Worm (Caenorhabditis elegans) whole organism, L4 larva: ENCODE data around the gene Y62H9A.9.

Experiments
- ama-1 ChIP-seq: fragments of 150-350 bp; optimal IDR thresholded peaks from 2 replicates; lab custom pipeline; 2014; ENCODE audit warnings: inconsistent platforms, mixed read lengths
- egl-27 ChIP-seq: sonication (generic microtip); optimal IDR thresholded peaks from 3 replicates; lab custom pipeline; 2017; ENCODE audit warnings: missing biosample characterization, missing genetic modification reagents, missing genetic modification characterization
- fkh-10 ChIP-seq: fragments of 150-350 bp; optimal IDR thresholded peaks from 2 replicates; lab custom pipeline; 2014; ENCODE audit warnings: missing biosample characterization, missing genetic modification reagents, missing genetic modification characterization
- nhr-11 ChIP-seq: fragments of 150-350 bp; optimal IDR thresholded peaks from 2 replicates; lab custom pipeline; 2014; ENCODE audit warnings: missing biosample characterization, missing genetic modification characterization
- nhr-28 ChIP-seq: fragments of 150-350 bp; optimal IDR thresholded peaks from 2 replicates; lab custom pipeline; 2014; ENCODE audit warnings: missing biosample characterization, missing genetic modification characterization
- sdz-12 ChIP-seq: fragments of 200-800 bp; sonication (Bioruptor generic); optimal IDR thresholded peaks from 2 replicates; lab custom pipeline; 2018; ENCODE audit warnings: mild to moderate bottlenecking, missing genetic modification characterization, missing compliant biosample characterization
- spr-3 ChIP-seq: fragments of 200-800 bp; sonication (Bioruptor generic); optimal IDR thresholded peaks from 2 replicates; lab custom pipeline; 2018; ENCODE audit warnings: mild to moderate bottlenecking, missing genetic modification characterization, missing compliant biosample characterization
- unc-62 ChIP-seq, 3 experiments: fragments of 150-350 bp in 1 of 3; sonication (generic microtip); optimal IDR thresholded peaks in 2 of 3; peaks in 1 of 3; 1 replicate in 1 of 3; 2 replicates in 2 of 3; lab custom pipeline; 2014 to 2017; ENCODE audit warnings: missing biosample characterization in 3 of 3, missing genetic modification characterization in 3 of 3, missing genetic modification reagents in 3 of 3, missing genotype in 1 of 3
- zag-1 ChIP-seq: fragments of 150-350 bp; optimal IDR thresholded peaks from 2 replicates; lab custom pipeline; 2014; ENCODE audit warnings: missing biosample characterization, missing genetic modification characterization
- ztf-11 ChIP-seq: fragments of 150-350 bp; optimal IDR thresholded peaks from 2 replicates; lab custom pipeline; 2014; ENCODE audit warnings: missing biosample characterization, missing genetic modification characterization

DNA sequence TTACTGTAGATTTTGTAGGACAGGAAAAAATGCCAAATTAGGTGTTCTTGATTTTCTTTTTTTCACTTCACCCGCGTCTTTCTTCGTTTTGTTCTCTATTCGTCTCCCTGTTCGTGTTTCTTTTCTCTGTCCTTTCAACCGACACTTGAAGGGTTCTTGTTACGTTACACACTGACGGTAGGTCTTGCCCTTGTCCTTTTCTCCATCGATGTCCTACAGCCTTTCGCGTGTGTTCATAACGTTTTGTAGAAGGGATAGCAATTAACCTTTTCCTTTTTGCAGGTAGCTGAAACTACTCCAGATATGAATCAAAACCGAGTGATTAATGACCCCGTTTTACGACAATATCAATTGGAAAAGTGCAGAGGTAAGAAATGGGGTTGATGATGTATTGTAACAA, 26.2 kb upstream of the Y62H9A.9 start, which contains the start of gene F55G7.1:
- TF ChIP-seq unc-62 (GFP tag; optimal IDR thresholded peaks at IDR 0.05 in 1 of 2; lab: Kevin White, UChicago), result peak in 1 of 2 experiments; percentile 95
- no peak for TF ChIP-seq unc-62 (tag; optimal IDR thresholded peaks at IDR 0.05; lab: Kevin White, UChicago)
- no peak for TF ChIP-seq egl-27 (tag; lab: Kevin White, UChicago)
- TF ChIP-seq nhr-11 (tag; lab: Kevin White, UChicago), result no peak
- peak; percentile 58 for TF ChIP-seq spr-3
- no peak for TF ChIP-seq ama-1
- no peak for TF ChIP-seq sdz-12
- TF ChIP-seq fkh-10 (GFP tag; lab: Kevin White, UChicago), result no peak
- no peak for TF ChIP-seq zag-1
- no peak for TF ChIP-seq ztf-11
- peak; percentile 45 for TF ChIP-seq nhr-28 (tag; lab: Kevin White, UChicago)
